Worm (Caenorhabditis elegans) whole organism, L1 larva: Measurements from ENCODE around the gene lury-1.

ENCODE experiments used
- C16A3.4 ChIP-seq: fragments of 150-350 bp; optimal IDR thresholded peaks from 2 replicates; lab custom pipeline; 2014; ENCODE audit warnings: missing biosample characterization, missing genetic modification characterization
- C34B4.2 ChIP-seq: sonication (generic microtip); optimal IDR thresholded peaks from 2 replicates; lab custom pipeline; 2017; ENCODE audit warnings: mild to moderate bottlenecking, missing genetic modification characterization, missing compliant biosample characterization
- Y116A8C.19 ChIP-seq: sonication (generic microtip); optimal IDR thresholded peaks from 2 replicates; lab custom pipeline; 2016; ENCODE audit warnings: missing compliant biosample characterization, missing genetic modification characterization, borderline replicate concordance
- alr-1 ChIP-seq: fragments of 200-800 bp; sonication (Bioruptor generic); optimal IDR thresholded peaks from 2 replicates; lab custom pipeline; 2018; ENCODE audit warnings: borderline replicate concordance, mild to moderate bottlenecking, missing genetic modification characterization, missing compliant biosample characterization
- ama-1 ChIP-seq: fragments of 150-350 bp; optimal IDR thresholded peaks from 2 replicates; lab custom pipeline; 2014
- ceh-88 ChIP-seq: fragments of 200-800 bp; sonication (Bioruptor generic); IDR thresholded peaks from 2 replicates; pipeline ENCODE4 v1.3.6; 2022; ENCODE audit warnings: missing genetic modification characterization, missing compliant biosample characterization
- dpl-1 ChIP-seq, 3 experiments: fragments of 150-350 bp in 2 of 3; sonication (generic microtip) in 1 of 3; optimal IDR thresholded peaks; 2 replicates each; lab custom pipeline; 2014 to 2017; ENCODE audit warnings: missing biosample characterization in 3 of 3, missing genetic modification characterization in 3 of 3, missing genetic modification reagents in 3 of 3
- efl-1 ChIP-seq, 4 experiments: fragments of 150-350 bp; optimal IDR thresholded peaks in 3 of 4; peaks in 1 of 4; 1 replicate in 1 of 4; 2 replicates in 3 of 4; lab custom pipeline; 2014; ENCODE audit warnings: missing biosample characterization in 2 of 4, missing genetic modification characterization in 2 of 4, missing genetic modification reagents in 2 of 4
- efl-3 ChIP-seq: fragments of 200-800 bp; sonication (Bioruptor generic); optimal IDR thresholded peaks from 2 replicates; lab custom pipeline; 2018; ENCODE audit warnings: mild to moderate bottlenecking, missing genetic modification characterization, missing compliant biosample characterization
- elt-2 ChIP-seq: sonication (generic microtip); optimal IDR thresholded peaks from 2 replicates; lab custom pipeline; 2016; ENCODE audit warnings: missing genetic modification characterization, mild to moderate bottlenecking, inconsistent platforms, missing compliant biosample characterization, missing genetic modification reagents
- hpl-2 ChIP-seq: fragments of 150-350 bp; optimal IDR thresholded peaks from 2 replicates; lab custom pipeline; 2014; ENCODE audit warnings: missing biosample characterization, missing genetic modification reagents, missing genetic modification characterization
- lin-14 ChIP-seq: fragments of 200-800 bp; sonication (Bioruptor generic); optimal IDR thresholded peaks from 2 replicates; lab custom pipeline; 2018; ENCODE audit warnings: mild to moderate bottlenecking, missing genetic modification characterization, moderate library complexity, missing compliant biosample characterization
- lin-15B ChIP-seq: fragments of 150-350 bp; sonication (generic microtip); optimal IDR thresholded peaks from 3 replicates; lab custom pipeline; 2014; ENCODE audit warnings: missing biosample characterization, missing genetic modification characterization
- lin-35 ChIP-seq, 2 experiments: fragments of 150-350 bp; optimal IDR thresholded peaks; 2 replicates each; lab custom pipeline; 2014; ENCODE audit warnings: missing biosample characterization in 2 of 2, missing genetic modification characterization in 2 of 2, missing genetic modification reagents in 2 of 2
- lin-39 ChIP-seq: fragments of 150-350 bp; optimal IDR thresholded peaks from 2 replicates; lab custom pipeline; 2014; ENCODE audit warnings: missing biosample characterization, missing genetic modification reagents, missing genetic modification characterization
- mep-1 ChIP-seq: fragments of 150-350 bp; optimal IDR thresholded peaks from 2 replicates; lab custom pipeline; 2014; ENCODE audit warnings: missing biosample characterization, missing genetic modification characterization
- nhr-19 ChIP-seq: fragments of 200-800 bp; sonication (Bioruptor generic); conservative IDR thresholded peaks from 2 replicates; pipeline ENCODE4 v1.3.6; 2022; ENCODE audit warnings: missing genetic modification characterization, missing compliant biosample characterization
- nhr-237 ChIP-seq: fragments of 150-350 bp; optimal IDR thresholded peaks from 2 replicates; lab custom pipeline; 2014; ENCODE audit warnings: missing biosample characterization, missing genetic modification characterization
- nhr-71 ChIP-seq: sonication (generic microtip); optimal IDR thresholded peaks from 2 replicates; lab custom pipeline; 2016; ENCODE audit warnings: mild to moderate bottlenecking, missing genetic modification characterization, moderate library complexity, missing compliant biosample characterization
- nhr-85 ChIP-seq: sonication (generic microtip); peaks from one replicate; lab custom pipeline; 2016; ENCODE audit warnings: missing genetic modification characterization, inconsistent platforms, missing compliant biosample characterization
- pqm-1 ChIP-seq: sonication (generic microtip); optimal IDR thresholded peaks from 3 replicates; lab custom pipeline; 2017; ENCODE audit warnings: missing biosample characterization, missing genetic modification characterization
- rnt-1 ChIP-seq: sonication (generic microtip); optimal IDR thresholded peaks from 2 replicates; lab custom pipeline; 2016; ENCODE audit warnings: mild to moderate bottlenecking, missing genetic modification characterization, moderate library complexity, missing compliant biosample characterization
- snpc-4 ChIP-seq: fragments of 150-350 bp; optimal IDR thresholded peaks from 2 replicates; lab custom pipeline; 2014; ENCODE audit warnings: missing biosample characterization, missing genetic modification characterization
- sox-4 ChIP-seq: sonication (generic microtip); optimal IDR thresholded peaks from 2 replicates; lab custom pipeline; 2016; ENCODE audit warnings: missing genetic modification characterization, missing compliant biosample characterization
- tbx-2 ChIP-seq: sonication (generic microtip); optimal IDR thresholded peaks from 2 replicates; lab custom pipeline; 2016; ENCODE audit warnings: missing genetic modification characterization, missing compliant biosample characterization
- tlp-1 ChIP-seq: fragments of 150-350 bp; optimal IDR thresholded peaks from 2 replicates; lab custom pipeline; 2014; ENCODE audit warnings: missing biosample characterization, missing genetic modification characterization
- unc-62 ChIP-seq: fragments of 150-350 bp; optimal IDR thresholded peaks from 2 replicates; lab custom pipeline; 2014; ENCODE audit warnings: missing biosample characterization, missing genetic modification reagents, missing genetic modification characterization
- unc-86 ChIP-seq: sonication (generic microtip); optimal IDR thresholded peaks from 2 replicates; lab custom pipeline; 2016; ENCODE audit warnings: missing genetic modification characterization, missing compliant biosample characterization
- unc-98 ChIP-seq: fragments of 200-800 bp; sonication (Bioruptor generic); IDR thresholded peaks from 2 replicates; pipeline ENCODE4 v1.3.6; 2022; ENCODE audit warnings: missing genetic modification characterization, missing compliant biosample characterization
- vab-15 ChIP-seq: sonication (generic microtip); optimal IDR thresholded peaks from 2 replicates; lab custom pipeline; 2017; ENCODE audit warnings: missing genotype, mild to moderate bottlenecking, missing genetic modification characterization, missing compliant biosample characterization
- xbp-1 ChIP-seq: sonication (generic microtip); optimal IDR thresholded peaks from 2 replicates; lab custom pipeline; 2016; ENCODE audit warnings: missing genetic modification characterization, missing compliant biosample characterization
- zag-1 ChIP-seq: fragments of 150-350 bp; optimal IDR thresholded peaks from 2 replicates; lab custom pipeline; 2014; ENCODE audit warnings: missing biosample characterization, missing genetic modification characterization
- ztf-4 ChIP-seq: fragments of 150-350 bp; optimal IDR thresholded peaks from 2 replicates; lab custom pipeline; 2014; ENCODE audit warnings: missing biosample characterization, missing genetic modification characterization

Gene lury-1

ce11 chrIII:12178121-12178520, 8.1 kb upstream of the lury-1 start (continued):
- TF ChIP-seq nhr-19 (GFP tag; lab: Robert Waterston, UW) (peak; percentile 33), unc-62 (GFP tag; lab: Kevin White, UChicago) (no peak), elt-2 (tag; lab: Kevin White, UChicago) (no peak), C34B4.2 (tag; lab: Kevin White, UChicago) (no peak), nhr-237 (tag; lab: Kevin White, UChicago) (no peak), nhr-71 (tag; lab: Kevin White, UChicago) (no peak), zag-1 (no peak), lin-14 (GFP tag; lab: Kevin White, UChicago) (peak; percentile 84), dpl-1 (GFP tag; optimal IDR thresholded peaks at IDR 0.05; lab: Kevin White, UChicago) (no peak), ama-1 (lab: Kevin White, UChicago) (no peak), unc-86 (no peak)

- no peak for TF ChIP-seq nhr-85 (tag; lab: Kevin White, UChicago)
- TF ChIP-seq lin-39 (tag; lab: Kevin White, UChicago) = no peak
- no peak for TF ChIP-seq tlp-1 (tag; lab: Kevin White, UChicago)
- TF ChIP-seq ztf-4 (tag; lab: Kevin White, UChicago) = no peak
- TF ChIP-seq hpl-2 (GFP tag; lab: Kevin White, UChicago) = no peak
- no peak for TF ChIP-seq Y116A8C.19 (tag; lab: Kevin White, UChicago)
- TF ChIP-seq unc-98 (GFP tag; lab: Robert Waterston, UW) = no peak
- TF ChIP-seq ceh-88 (GFP tag; lab: Robert Waterston, UW) = no peak
- no peak for TF ChIP-seq sox-4 (tag; lab: Kevin White, UChicago)
Measured at ce11 chrIII:12182919-12183318, 3.3 kb upstream of the lury-1 start, which contains the start of gene Y75B8A.10. Gene Y75B8A.10, minus strand, starts transcription at chrIII:12183019.

ce11 chrIII:12188236-12188635, 2.0 kb downstream of the lury-1 start:
- TF ChIP-seq elt-2 (tag; lab: Kevin White, UChicago) (peak; percentile 3), efl-1 (optimal IDR thresholded peaks at IDR 0.05; lab: Kevin White, UChicago) (no peak), efl-1 (GFP tag; optimal IDR thresholded peaks at IDR 0.05 in 1 of 2; lab: Kevin White, UChicago) (peak in 1 of 2 experiments; percentile 62), mep-1 (no peak)

ce11 chrIII:12194190-12194589, 8.0 kb downstream of the lury-1 start, which contains the start of gene Y75B8A.44:
Gene Y75B8A.44, plus strand, starts transcription at chrIII:12194490.
- TF ChIP-seq vab-15 (tag; lab: Kevin White, UChicago) (no peak), nhr-19 (GFP tag; lab: Robert Waterston, UW) (no peak), nhr-237 (tag; lab: Kevin White, UChicago) (no peak), C16A3.4 (no peak), ztf-4 (tag; lab: Kevin White, UChicago) (no peak), rnt-1 (no peak), dpl-1 (GFP tag; optimal IDR thresholded peaks at IDR 0.05; lab: Kevin White, UChicago) (no peak), efl-3 (GFP tag; lab: Kevin White, UChicago) (no peak), xbp-1 (tag; lab: Kevin White, UChicago) (no peak), tbx-2 (tag; lab: Kevin White, UChicago) (no peak), snpc-4 (tag; lab: Kevin White, UChicago) (no peak), mep-1 (no peak)

- TF ChIP-seq alr-1 (tag; lab: Kevin White, UChicago) (no peak), tbx-2 (tag; lab: Kevin White, UChicago) (no peak), pqm-1 (tag; lab: Kevin White, UChicago) (no peak), rnt-1 (no peak), xbp-1 (tag; lab: Kevin White, UChicago) (no peak), nhr-71 (tag; lab: Kevin White, UChicago) (no peak), lin-15B (tag; lab: Kevin White, UChicago) (no peak), lin-35 (GFP tag; optimal IDR thresholded peaks at IDR 0.05; lab: Kevin White, UChicago) (no peak), ceh-88 (GFP tag; lab: Robert Waterston, UW) (no peak)
Measured at ce11 chrIII:12195991-12196390, 9.8 kb downstream of the lury-1 start.
